Worm (Caenorhabditis elegans): ENCODE data around the gene mrps-9.

Gene mrps-9

ce11 chrIII:8307356-8307755 is 41.5 kb downstream of the mrps-9 start, which contains the start of the genes F10E9.7 and F10E9.5 (continued):
- TF ChIP-seq nfya-1 (tag; optimal IDR thresholded peaks at IDR 0.05; ENCODE audit: borderline replicate concordance, insufficient read depth) (no peak), xnd-1 (tag; optimal IDR thresholded peaks at IDR 0.05) (no peak), D2030.7 (GFP tag; IDR thresholded peaks at IDR 0.05) (peak; percentile 67), ceh-79 (tag; optimal IDR thresholded peaks at IDR 0.05) (no peak), ZK185.1 (tag; optimal IDR thresholded peaks at IDR 0.05; ENCODE audit: poor library complexity, severe bottlenecking) (peak; percentile 96), him-1 (tag; optimal IDR thresholded peaks at IDR 0.05) (peak; percentile 38), atf-7 (tag; optimal IDR thresholded peaks at IDR 0.05) (peak; percentile 76), Y95B8A.8 (GFP tag; IDR thresholded peaks at IDR 0.05) (no peak), tbp1 (GFP tag; optimal IDR thresholded peaks at IDR 0.05) (peak; percentile 61), ceh-40 (GFP tag; IDR thresholded peaks at IDR 0.05) (peak; percentile 89), hmg-20 (GFP tag; IDR thresholded peaks at IDR 0.05) (0 out of 2 replicates have a peak, but pooled peaks have one; percentile 30), tbx-9 (tag; optimal IDR thresholded peaks at IDR 0.05; ENCODE audit: borderline replicate concordance) (no peak), let-607 (tag; optimal IDR thresholded peaks at IDR 0.05) (peak in 1 of 2 experiments; percentile 82), ceh-27 (GFP tag; optimal IDR thresholded peaks at IDR 0.05) (peak; percentile 92), athp-1 (tag; optimal IDR thresholded peaks at IDR 0.05) (peak; percentile 37), hrde-1 (tag; optimal IDR thresholded peaks at IDR 0.05; ENCODE audit: borderline replicate concordance) (peak; percentile 82), Y53G8AR.9 (GFP tag; conservative IDR thresholded peaks at IDR 0.05) (0 out of 2 replicates have a peak, but pooled peaks have one; percentile 40), madf-10 (tag; optimal IDR thresholded peaks at IDR 0.05) (peak; percentile 83), sdz-38 (tag; optimal IDR thresholded peaks at IDR 0.05) (no peak), ceh-100 (GFP tag; IDR thresholded peaks at IDR 0.05) (peak; percentile 69), madf-8 (GFP tag; conservative IDR thresholded peaks at IDR 0.05) (peak; percentile 52), aptf-2 (GFP tag; conservative IDR thresholded peaks at IDR 0.05) (peak; percentile 84), let-526 (GFP tag; IDR thresholded peaks at IDR 0.05) (peak; percentile 78), ztf-22 (GFP tag; optimal IDR thresholded peaks at IDR 0.05) (no peak), fkh-3 (tag; optimal IDR thresholded peaks at IDR 0.05) (no peak), nhr-80 (tag; optimal IDR thresholded peaks at IDR 0.05) (peak; percentile 17), F33H1.4 (GFP tag; IDR thresholded peaks at IDR 0.05) (peak; percentile 68), ccch-3 (GFP tag; optimal IDR thresholded peaks at IDR 0.05) (peak; percentile 82), dpl-1 (GFP tag; optimal IDR thresholded peaks at IDR 0.05) (peak; percentile 65), dox-1 (GFP tag; IDR thresholded peaks at IDR 0.05) (peak; percentile 87), K12H6.12 (tag; optimal IDR thresholded peaks at IDR 0.05) (peak; percentile 85), snpc-3.4 (tag; optimal IDR thresholded peaks at IDR 0.05) (peak; percentile 66), bed-2 (GFP tag; IDR thresholded peaks at IDR 0.05) (peak; percentile 62; the same call in 1 of the 2 replicates), B0019.2 (GFP tag; conservative IDR thresholded peaks at IDR 0.05) (peak; percentile 73), ztf-6 (GFP tag; IDR thresholded peaks at IDR 0.05) (peak; percentile 59; the same call in 1 of the 2 replicates), ztf-28 (GFP tag; IDR thresholded peaks at IDR 0.05) (peak; percentile 89), ztf-18 (tag; optimal IDR thresholded peaks at IDR 0.05) (peak; percentile 22), hmg-1.2 (GFP tag; IDR thresholded peaks at IDR 0.05) (peak; percentile 42), Y67H2A.10 (GFP tag; conservative IDR thresholded peaks at IDR 0.05) (peak; percentile 61; the same call in 1 of the 2 replicates), madf-3 (GFP tag; IDR thresholded peaks at IDR 0.05) (peak; percentile 78; the same call in 1 of the 2 replicates), lin-40 (tag; optimal IDR thresholded peaks at IDR 0.05) (peak; percentile 74), madf-6 (GFP tag; IDR thresholded peaks at IDR 0.05) (peak; percentile 75), unc-130 (GFP tag; optimal IDR thresholded peaks at IDR 0.05) (peak; percentile 94), nhr-179 (tag; optimal IDR thresholded peaks at IDR 0.05) (no peak), chd-7 (tag; optimal IDR thresholded peaks at IDR 0.05) (no peak), zfh-2 (GFP tag; conservative IDR thresholded peaks at IDR 0.05) (no peak), F23B12.7 (tag; optimal IDR thresholded peaks at IDR 0.05; ENCODE audit: insufficient read depth) (peak; percentile 67), attf-5 (GFP tag; optimal IDR thresholded peaks at IDR 0.05) (peak; percentile 75)
